Fruit fly (Drosophila melanogaster): ENCODE measurements around the gene CG32037.

Gene CG32037

DNA sequence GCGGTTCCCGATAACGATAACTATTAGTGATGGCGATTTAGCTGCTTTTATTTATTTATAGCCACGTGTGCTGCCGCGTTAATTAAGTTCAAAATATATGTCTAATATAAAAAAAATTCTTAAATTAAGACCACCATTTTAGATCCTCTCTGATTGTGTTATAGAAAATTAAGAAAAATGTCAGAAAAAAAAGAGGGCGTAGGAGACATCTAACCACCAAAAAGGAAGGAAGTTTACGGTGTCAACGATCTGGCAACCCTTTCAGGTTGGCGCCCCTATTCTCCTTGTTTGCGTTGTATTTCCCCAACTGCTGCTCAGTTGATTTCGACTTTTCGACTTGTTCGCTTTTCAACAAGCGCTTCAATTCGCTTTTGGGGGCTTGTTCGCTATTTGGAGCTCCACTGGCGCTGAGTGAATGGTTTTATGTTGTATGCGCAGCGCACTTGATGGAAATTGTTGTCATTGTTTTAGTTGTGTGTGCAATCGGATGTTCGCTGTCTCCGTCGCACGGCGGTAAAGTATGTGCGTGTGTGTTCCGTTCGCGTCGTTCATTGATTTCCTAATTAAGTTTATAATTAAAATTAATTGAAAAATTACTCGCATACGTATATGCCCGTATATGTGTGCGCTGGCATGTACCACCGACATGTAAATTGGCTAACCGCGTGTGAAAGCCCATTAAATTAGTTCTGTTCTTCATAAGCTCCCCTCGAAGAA, 31.1 kb downstream of the CG32037 start, which contains the start of the genes CG3434 and CG44838 (continued):
- TF ChIP-seq tll (GFP tag; optimal IDR thresholded peaks at IDR 0.05) (peak in 1 of 2 experiments; percentile 60), Nf-YB (GFP tag; optimal IDR thresholded peaks at IDR 0.05) (peak; percentile 72), CG13775 (GFP tag; optimal IDR thresholded peaks at IDR 0.05) (peak; percentile 89), slou (GFP tag; optimal IDR thresholded peaks at IDR 0.05) (peak; percentile 39), pb (GFP tag; optimal IDR thresholded peaks at IDR 0.05) (no peak), Atf6 (GFP tag; IDR thresholded peaks at IDR 0.05) (peak; percentile 63; the same call in 1 of the 2 replicates), Tbp (GFP tag; optimal IDR thresholded peaks at IDR 0.05) (no peak), Jarid2 (GFP tag; optimal IDR thresholded peaks at IDR 0.05) (peak; percentile 81), CG31441 (GFP tag; IDR thresholded peaks at IDR 0.05) (peak; percentile 87), CG14965 (GFP tag; optimal IDR thresholded peaks at IDR 0.05; ENCODE audit: borderline replicate concordance) (no peak), klu (GFP tag; IDR thresholded peaks at IDR 0.05) (peak; percentile 51; the same call in 1 of the 2 replicates), B-H2 (GFP tag; optimal IDR thresholded peaks at IDR 0.05) (peak; percentile 79), CG11093 (GFP tag; IDR thresholded peaks at IDR 0.05) (peak; percentile 45; the same call in 1 of the 3 replicates), tna (GFP tag; IDR thresholded peaks at IDR 0.05; ENCODE audit: partially characterized antibody) (no peak), CG11504 (tag; optimal IDR thresholded peaks at IDR 0.05) (peak; percentile 79), lmd (GFP tag; IDR thresholded peaks at IDR 0.05) (peak; percentile 70), E2f1 (GFP tag; IDR thresholded peaks at IDR 0.05) (peak; percentile 73), CG15479 (GFP tag; optimal IDR thresholded peaks at IDR 0.05) (peak; percentile 19), CG9609 (GFP tag; optimal IDR thresholded peaks at IDR 0.05) (peak; percentile 53), ara (GFP tag; IDR thresholded peaks at IDR 0.05) (peak; percentile 65), pros (GFP tag; optimal IDR thresholded peaks at IDR 0.05) (peak; percentile 17), dmrt99B (tag; optimal IDR thresholded peaks at IDR 0.05) (peak; percentile 74), lilli (GFP tag; optimal IDR thresholded peaks at IDR 0.05) (peak; percentile 90), CG3995 (GFP tag; optimal IDR thresholded peaks at IDR 0.05) (peak; percentile 29), dm (GFP tag; optimal IDR thresholded peaks at IDR 0.05) (peak; percentile 75), cwo (GFP tag; optimal IDR thresholded peaks at IDR 0.05) (peak; percentile 75), CG7963 (GFP tag; IDR thresholded peaks at IDR 0.05; ENCODE audit: partially characterized antibody) (no peak), CG1529 (GFP tag; optimal IDR thresholded peaks at IDR 0.05) (peak; percentile 45), chm (GFP tag; IDR thresholded peaks at IDR 0.05) (no peak), CG3407 (GFP tag; optimal IDR thresholded peaks at IDR 0.05) (peak; percentile 63), crol (GFP tag; IDR thresholded peaks at IDR 0.05) (no peak), HLH54F (GFP tag; optimal IDR thresholded peaks at IDR 0.05) (peak; percentile 69), GATAe (GFP tag; conservative IDR thresholded peaks at IDR 0.05) (no peak), CG8944 (GFP tag; optimal IDR thresholded peaks at IDR 0.05) (peak; percentile 55), YL-1 (GFP tag; optimal IDR thresholded peaks at IDR 0.05) (peak; percentile 58), trh (GFP tag; optimal IDR thresholded peaks at IDR 0.05) (peak; percentile 15), bsh (GFP tag; optimal IDR thresholded peaks at IDR 0.05) (peak; percentile 9 to 81), CG4404 (GFP tag; IDR thresholded peaks at IDR 0.05) (peak; percentile 75), CG1603 (tag; optimal IDR thresholded peaks at IDR 0.05) (no peak), B-H1 (GFP tag; IDR thresholded peaks at IDR 0.05) (peak; percentile 69), Oaz (GFP tag; IDR thresholded peaks at IDR 0.05) (no peak), HLH3B (GFP tag; IDR thresholded peaks at IDR 0.05) (peak; percentile 67), knrl (GFP tag; IDR thresholded peaks at IDR 0.05; ENCODE audit: partially characterized antibody) (0 out of 3 replicates have a peak, but pooled peaks have one; percentile 18), CG17829 (tag; optimal IDR thresholded peaks at IDR 0.05) (peak; percentile 83), CG15514 (GFP tag; optimal IDR thresholded peaks at IDR 0.05) (peak; percentile 90), HmgD (GFP tag; optimal IDR thresholded peaks at IDR 0.05) (peak; percentile 56), bbx (GFP tag; IDR thresholded peaks at IDR 0.05; ENCODE audit: partially characterized antibody) (peak; percentile 25; the same call in 1 of the 2 replicates), CG11247 (GFP tag; IDR thresholded peaks at IDR 0.05) (peak; percentile 62; the same call in 1 of the 2 replicates), CG10431 (GFP tag; optimal IDR thresholded peaks at IDR 0.05) (peak; percentile 3)

Measured in whole organism, embryonic.